Worm (Caenorhabditis elegans): ENCODE measurements around the gene Y72A10A.1.

Y72A10A.1 gene

ce11 chrX:6091967-6092366, 46.2 kb downstream of the Y72A10A.1 start, which contains the start of gene hsp-3 (continued):
- peak; percentile 49 for TF ChIP-seq efl-3 (GFP tag; optimal IDR thresholded peaks at IDR 0.05)
- TF ChIP-seq lsy-2 (tag; optimal IDR thresholded peaks at IDR 0.05), result peak; percentile 95 to 97
- TF ChIP-seq rnt-1 (tag; optimal IDR thresholded peaks at IDR 0.05), result peak; percentile 95
- TF ChIP-seq xbp-1 (tag; optimal IDR thresholded peaks at IDR 0.05), result peak; percentile 100
- peak; percentile 87 for TF ChIP-seq fkh-10 (GFP tag; optimal IDR thresholded peaks at IDR 0.05)
- peak; percentile 59; the same call in 1 of the 2 replicates for TF ChIP-seq unc-98 (GFP tag; IDR thresholded peaks at IDR 0.05)
- TF ChIP-seq hlh-4 (tag; optimal IDR thresholded peaks at IDR 0.05), result peak; percentile 11
- TF ChIP-seq Y116A8C.19 (tag; optimal IDR thresholded peaks at IDR 0.05; ENCODE audit: borderline replicate concordance), result no peak
- TF ChIP-seq unc-130 (tag; optimal IDR thresholded peaks at IDR 0.05), result peak; percentile 33
- peak; percentile 95 for TF ChIP-seq elt-2 (tag; optimal IDR thresholded peaks at IDR 0.05)
- no peak for TF ChIP-seq nhr-28 (tag; optimal IDR thresholded peaks at IDR 0.05)
- peak; percentile 97 for TF ChIP-seq sup-37 (GFP tag; optimal IDR thresholded peaks at IDR 0.05)
- TF ChIP-seq lin-13 (GFP tag; optimal IDR thresholded peaks at IDR 0.05), result peak; percentile 98
- peak; percentile 41 for TF ChIP-seq blmp-1 (tag; optimal IDR thresholded peaks at IDR 0.05)
- peak in 1 of 2 experiments; percentile 98 for TF ChIP-seq mdl-1 (tag; optimal IDR thresholded peaks at IDR 0.05)
- TF ChIP-seq zag-1 (tag; optimal IDR thresholded peaks at IDR 0.05), result no peak
- TF ChIP-seq tbx-2 (tag; optimal IDR thresholded peaks at IDR 0.05), result peak; percentile 98
- TF ChIP-seq nhr-12 (tag; optimal IDR thresholded peaks at IDR 0.05), result no peak
- peak; percentile 99 for TF ChIP-seq snu-23 (GFP tag; optimal IDR thresholded peaks at IDR 0.05)
- peak; percentile 64 for TF ChIP-seq F16B12.6 (tag; optimal IDR thresholded peaks at IDR 0.05)
- TF ChIP-seq pqm-1 (tag; optimal IDR thresholded peaks at IDR 0.05), result peak; percentile 2
- TF ChIP-seq lin-14 (GFP tag; optimal IDR thresholded peaks at IDR 0.05), result peak; percentile 99
- TF ChIP-seq ceh-90 (tag; optimal IDR thresholded peaks at IDR 0.05), result no peak
- TF ChIP-seq ets-5 (GFP tag; IDR thresholded peaks at IDR 0.05), result no peak
- no peak for TF ChIP-seq tlp-1 (tag; optimal IDR thresholded peaks at IDR 0.05)
- no peak for TF ChIP-seq unc-62 (GFP tag; optimal IDR thresholded peaks at IDR 0.05)
- TF ChIP-seq mab-9 (GFP tag; IDR thresholded peaks at IDR 0.05), result peak; percentile 90
- peak; percentile 96 for TF ChIP-seq skn-1 (tag; optimal IDR thresholded peaks at IDR 0.05)
- TF ChIP-seq nhr-90 (tag; optimal IDR thresholded peaks at IDR 0.05; ENCODE audit: poor library complexity), result peak; percentile 98
- TF ChIP-seq nhr-84 (tag; optimal IDR thresholded peaks at IDR 0.05), result no peak
- no peak for TF ChIP-seq unc-30 (tag; optimal IDR thresholded peaks at IDR 0.05)
- TF ChIP-seq jun-1 (tag; optimal IDR thresholded peaks at IDR 0.05), result peak; percentile 97
- peak; percentile 99 for TF ChIP-seq nhr-85 (tag)
- peak; percentile 87 to 92 for TF ChIP-seq lin-35 (GFP tag; optimal IDR thresholded peaks at IDR 0.05)
- TF ChIP-seq lin-15B (tag; optimal IDR thresholded peaks at IDR 0.05), result peak; percentile 91
- peak in 5 of 6 experiments; percentile 58 to 96 (median 80) for TF ChIP-seq elt-3 (tag; optimal IDR thresholded peaks at IDR 0.05)
- TF ChIP-seq hlh-17 (GFP tag; optimal IDR thresholded peaks at IDR 0.05; ENCODE audit: borderline replicate concordance), result no peak
- peak; percentile 84 to 92 for TF ChIP-seq efl-1 (optimal IDR thresholded peaks at IDR 0.05)
- peak; percentile 84 to 97 for TF ChIP-seq efl-1 (GFP tag; optimal IDR thresholded peaks at IDR 0.05 in 1 of 2)
- peak; percentile 67 to 80 (median 68) for TF ChIP-seq dpl-1 (GFP tag; optimal IDR thresholded peaks at IDR 0.05)
- peak; percentile 84 for TF ChIP-seq nhr-11 (tag; optimal IDR thresholded peaks at IDR 0.05)
- peak; percentile 75 for TF ChIP-seq aha-1 (tag; optimal IDR thresholded peaks at IDR 0.05)
- peak; percentile 98 for TF ChIP-seq nhr-20 (tag; optimal IDR thresholded peaks at IDR 0.05)
- peak; percentile 73 for TF ChIP-seq lin-39 (tag; optimal IDR thresholded peaks at IDR 0.05)
- peak; percentile 44 for TF ChIP-seq C34B4.2 (tag; optimal IDR thresholded peaks at IDR 0.05)
- TF ChIP-seq egl-27 (tag; optimal IDR thresholded peaks at IDR 0.05), result peak; percentile 79 to 88
- peak in 1 of 2 experiments; percentile 93 for TF ChIP-seq ztf-11 (tag; optimal IDR thresholded peaks at IDR 0.05)
- TF ChIP-seq nhr-71 (tag; optimal IDR thresholded peaks at IDR 0.05), result peak; percentile 99
- peak; percentile 11 for TF ChIP-seq fkh-4 (tag; optimal IDR thresholded peaks at IDR 0.05; ENCODE audit: borderline replicate concordance)
- peak; percentile 85 for TF ChIP-seq C04F5.9 (tag; optimal IDR thresholded peaks at IDR 0.05)
- TF ChIP-seq grh-1 (GFP tag; IDR thresholded peaks at IDR 0.05), result peak; percentile 99
- peak; percentile 98 for TF ChIP-seq fkh-8 (tag; optimal IDR thresholded peaks at IDR 0.05)
- peak; percentile 95 for TF ChIP-seq pax-3 (tag; optimal IDR thresholded peaks at IDR 0.05)

Data from whole organism, L1 larva.